Worm (Caenorhabditis elegans) whole organism, late embryonic: Measurements from ENCODE around the gene drn-1.

Source experiments
- ceh-14 ChIP-seq: sonication (generic microtip); optimal IDR thresholded peaks from 2 replicates; lab custom pipeline; 2016; ENCODE audit warnings: missing genotype, missing genetic modification characterization, missing compliant biosample characterization
- ceh-6 ChIP-seq: fragments of 200-800 bp; sonication (Bioruptor generic); optimal IDR thresholded peaks from 2 replicates; lab custom pipeline; 2018; ENCODE audit warnings: mild to moderate bottlenecking, missing genetic modification characterization, missing compliant biosample characterization
- rnt-1 ChIP-seq: sonication (generic microtip); optimal IDR thresholded peaks from 2 replicates; lab custom pipeline; 2016; ENCODE audit warnings: missing genetic modification characterization, missing compliant biosample characterization
- unc-55 ChIP-seq: sonication (generic microtip); optimal IDR thresholded peaks from 2 replicates; lab custom pipeline; 2017; ENCODE audit warnings: missing biosample characterization, missing genetic modification reagents, missing genetic modification characterization

ce11 chrII:5297718-5298117, 26.1 kb upstream of the drn-1 start:
- TF ChIP-seq ceh-14 (tag; lab: Kevin White, UChicago) = no peak
- no peak for TF ChIP-seq ceh-6
- no peak for TF ChIP-seq rnt-1 (tag; lab: Kevin White, UChicago)
- TF ChIP-seq unc-55 (GFP tag; lab: Kevin White, UChicago) = no peak
